In genomic region chrIII:13151765-13152164, ce11 we compare ENCODE assay signal across 3 worm cellular contexts.
TF ChIP-seq lines count a peak whose summit lies in the region.

No protein-coding gene starts in this region.

TF ChIP-seq in whole organism, L2 larva, 48 proteins besides CTCF, POLR2A, EP300 and RAD21:
- TF ChIP-seq snpc-4 (tag; optimal IDR thresholded peaks at IDR 0.05; lab: Kevin White, UChicago) (no peak), ZK546.5 (tag; optimal IDR thresholded peaks at IDR 0.05; lab: Kevin White, UChicago) (no peak), ceh-16 (tag; optimal IDR thresholded peaks at IDR 0.05; lab: Kevin White, UChicago) (no peak), unc-55 (GFP tag; optimal IDR thresholded peaks at IDR 0.05; lab: Kevin White, UChicago) (peak; percentile 35)

TF ChIP-seq in whole organism, L4 larva, 104 proteins besides CTCF, POLR2A, EP300 and RAD21:
- TF ChIP-seq zfp-2 (tag; optimal IDR thresholded peaks at IDR 0.05; lab: Kevin White, UChicago): no peak
- TF ChIP-seq lin-38 (GFP tag; IDR thresholded peaks at IDR 0.05; lab: Robert Waterston, UW): peak; percentile 79

TF ChIP-seq in whole organism, young adult, 124 proteins besides CTCF, POLR2A, EP300 and RAD21:
- peak; percentile 47 for TF ChIP-seq lsl-1 (GFP tag; optimal IDR thresholded peaks at IDR 0.05; lab: Kevin White, UChicago)
- TF ChIP-seq D2030.7 (GFP tag; IDR thresholded peaks at IDR 0.05; lab: Robert Waterston, UW): peak; percentile 33; the same call in 1 of the 2 replicates
- TF ChIP-seq efl-1 (GFP tag; optimal IDR thresholded peaks at IDR 0.05; lab: Kevin White, UChicago): peak; percentile 34
- TF ChIP-seq chd-7 (tag; optimal IDR thresholded peaks at IDR 0.05; lab: Kevin White, UChicago): no peak
- peak; percentile 75 for TF ChIP-seq mcd-1 (GFP tag; IDR thresholded peaks at IDR 0.05; lab: Robert Waterston, UW)
- no peak for TF ChIP-seq pbrm-1 (GFP tag; IDR thresholded peaks at IDR 0.05; lab: Robert Waterston, UW)
